Worm (Caenorhabditis elegans) whole organism, young adult: ENCODE results near the gene F15A4.2.

Experiments used
- B0035.1 ChIP-seq: sonication (generic microtip); optimal IDR thresholded peaks from 2 replicates; lab custom pipeline; 2016; ENCODE audit warnings: missing genetic modification characterization, mild to moderate bottlenecking, missing compliant biosample characterization, missing genotype, missing genetic modification reagents
- D2030.7 ChIP-seq: fragments of 200-800 bp; sonication (Bioruptor generic); IDR thresholded peaks from 2 replicates; pipeline ENCODE4 v1.3.6; 2022; ENCODE audit warnings: missing genetic modification reagents, missing genetic modification characterization, missing compliant biosample characterization
- Y56A3A.18 ChIP-seq: fragments of 200-800 bp; sonication (Bioruptor generic); IDR thresholded peaks from 2 replicates; pipeline ENCODE4 v1.3.6; 2022; ENCODE audit warnings: missing genetic modification reagents, missing genetic modification characterization, missing compliant biosample characterization
- Y67H2A.10 ChIP-seq: fragments of 200-800 bp; sonication (Bioruptor generic); conservative IDR thresholded peaks from 2 replicates; pipeline ENCODE4 v1.3.6; 2022; ENCODE audit warnings: missing genetic modification reagents, missing genetic modification characterization, missing compliant biosample characterization
- bed-1 ChIP-seq: fragments of 200-800 bp; sonication (Bioruptor generic); IDR thresholded peaks from 2 replicates; pipeline ENCODE4 v1.3.6; 2022; ENCODE audit warnings: missing genetic modification reagents, missing genetic modification characterization, missing compliant biosample characterization
- ceh-27 ChIP-seq: fragments of 200-800 bp; sonication (Bioruptor generic); optimal IDR thresholded peaks from 2 replicates; lab custom pipeline; 2018; ENCODE audit warnings: mild to moderate bottlenecking, missing genetic modification characterization, moderate library complexity, missing compliant biosample characterization
- ceh-40 ChIP-seq: fragments of 200-800 bp; sonication (Bioruptor generic); IDR thresholded peaks from 2 replicates; pipeline ENCODE4 v1.3.6; 2022; ENCODE audit warnings: missing genetic modification characterization, missing compliant biosample characterization
- ceh-79 ChIP-seq: sonication (generic microtip); optimal IDR thresholded peaks from 2 replicates; lab custom pipeline; 2017; ENCODE audit warnings: mild to moderate bottlenecking, missing genetic modification characterization, missing compliant biosample characterization
- chd-7 ChIP-seq: sonication (generic microtip); optimal IDR thresholded peaks from 2 replicates; lab custom pipeline; 2016; ENCODE audit warnings: mild to moderate bottlenecking, missing genetic modification characterization, moderate library complexity, missing compliant biosample characterization
- egl-18 ChIP-seq: fragments of 200-800 bp; sonication (Bioruptor generic); IDR thresholded peaks from 2 replicates; pipeline ENCODE4 v1.3.6; 2022; ENCODE audit warnings: missing genetic modification reagents, missing genetic modification characterization, missing compliant biosample characterization
- gei-17 ChIP-seq: fragments of 200-800 bp; sonication (Bioruptor generic); optimal IDR thresholded peaks from 2 replicates; lab custom pipeline; 2018; ENCODE audit warnings: mild to moderate bottlenecking, missing genetic modification characterization, missing compliant biosample characterization
- hlh-12 ChIP-seq: sonication (generic microtip); optimal IDR thresholded peaks from 2 replicates; lab custom pipeline; 2016; ENCODE audit warnings: missing genetic modification characterization, missing compliant biosample characterization
- hmg-20 ChIP-seq: fragments of 200-800 bp; sonication (Bioruptor generic); IDR thresholded peaks from 2 replicates; pipeline ENCODE4 v1.3.6; 2022; ENCODE audit warnings: missing genetic modification reagents, missing genetic modification characterization, missing compliant biosample characterization
- let-526 ChIP-seq: fragments of 200-800 bp; sonication (Bioruptor generic); IDR thresholded peaks from 2 replicates; pipeline ENCODE4 v1.3.6; 2022; ENCODE audit warnings: missing genetic modification reagents, missing genetic modification characterization, missing compliant biosample characterization
- let-607 ChIP-seq, 2 experiments: fragments of 200-800 bp in 1 of 2; sonication (Bioruptor generic) in 1 of 2; sonication (generic microtip) in 1 of 2; optimal IDR thresholded peaks; 2 replicates each; lab custom pipeline; 2016 to 2018; ENCODE audit warnings: mild to moderate bottlenecking in 2 of 2, missing compliant biosample characterization in 2 of 2, missing genetic modification characterization in 2 of 2, moderate library complexity in 2 of 2, missing genotype in 1 of 2
- mxl-1 ChIP-seq: sonication (generic microtip); optimal IDR thresholded peaks from 2 replicates; lab custom pipeline; 2016; ENCODE audit warnings: missing genetic modification characterization, missing compliant biosample characterization
- rec-8 ChIP-seq, 2 experiments: sonication (generic microtip); optimal IDR thresholded peaks; 2 replicates each; lab custom pipeline; 2016; ENCODE audit warnings: mild to moderate bottlenecking in 2 of 2, missing genetic modification characterization in 2 of 2, missing genetic modification reagents in 2 of 2, missing genotype in 2 of 2, missing biosample characterization in 1 of 2, missing compliant biosample characterization in 1 of 2, moderate library complexity in 1 of 2
- repo-1 ChIP-seq: sonication (generic microtip); optimal IDR thresholded peaks from 2 replicates; lab custom pipeline; 2017; ENCODE audit warnings: mild to moderate bottlenecking, missing genetic modification characterization, missing compliant biosample characterization
- rpc-1 ChIP-seq, 2 experiments: fragments of 150-350 bp in 1 of 2; sonication (generic microtip) in 1 of 2; optimal IDR thresholded peaks; 2 replicates each; lab custom pipeline; 2014 to 2018; ENCODE audit warnings: missing biosample characterization in 1 of 2, missing genetic modification characterization in 1 of 2, missing genetic modification reagents in 1 of 2, missing genotype in 1 of 2
- sdz-38 ChIP-seq: sonication (generic microtip); optimal IDR thresholded peaks from 2 replicates; lab custom pipeline; 2016; ENCODE audit warnings: missing genotype, missing genetic modification characterization, missing compliant biosample characterization
- snpc-1.1 ChIP-seq: sonication (generic microtip); optimal IDR thresholded peaks from 2 replicates; lab custom pipeline; 2017; ENCODE audit warnings: missing genetic modification characterization, mild to moderate bottlenecking, missing compliant biosample characterization, antibody characterized with exemption, moderate library complexity, missing genotype, missing genetic modification reagents; ENCODE audit not compliant: insufficient read depth
- snpc-1.3 ChIP-seq: sonication (generic microtip); optimal IDR thresholded peaks from 2 replicates; lab custom pipeline; 2017; ENCODE audit warnings: missing genetic modification characterization, mild to moderate bottlenecking, missing compliant biosample characterization, antibody characterized with exemption, moderate library complexity, missing genotype, missing genetic modification reagents; ENCODE audit not compliant: insufficient read depth
- snpc-4 ChIP-seq, 5 experiments: fragments of 150-350 bp in 1 of 5; sonication (generic microtip) in 4 of 5; optimal IDR thresholded peaks; 2 replicates each; lab custom pipeline; 2014 to 2018; ENCODE audit warnings: missing genetic modification characterization in 5 of 5, missing biosample characterization in 3 of 5, antibody characterized with exemption in 2 of 5, mild to moderate bottlenecking in 2 of 5, missing compliant biosample characterization in 2 of 5, missing genotype in 2 of 5, moderate library complexity in 2 of 5, missing genetic modification reagents in 1 of 5
- tbp1 ChIP-seq: fragments of 200-800 bp; sonication (Bioruptor generic); optimal IDR thresholded peaks from 2 replicates; lab custom pipeline; 2018; ENCODE audit warnings: mild to moderate bottlenecking, missing genetic modification characterization, missing compliant biosample characterization
- tlf-1 ChIP-seq: fragments of 200-800 bp; sonication (Bioruptor generic); optimal IDR thresholded peaks from 2 replicates; lab custom pipeline; 2018; ENCODE audit warnings: mild to moderate bottlenecking, missing genetic modification characterization, missing compliant biosample characterization
- xnd-1 ChIP-seq: sonication (generic microtip); optimal IDR thresholded peaks from 2 replicates; lab custom pipeline; 2016; ENCODE audit warnings: missing genotype, missing genetic modification reagents, missing genetic modification characterization, missing compliant biosample characterization
- zim-3 ChIP-seq: sonication (generic microtip); optimal IDR thresholded peaks from 2 replicates; lab custom pipeline; 2017; ENCODE audit warnings: mild to moderate bottlenecking, missing genetic modification characterization, moderate library complexity, missing compliant biosample characterization
- ztf-26 ChIP-seq: sonication (generic microtip); optimal IDR thresholded peaks from 2 replicates; lab custom pipeline; 2017; ENCODE audit warnings: missing genetic modification characterization, missing compliant biosample characterization

The F15A4.2 gene

DNA sequence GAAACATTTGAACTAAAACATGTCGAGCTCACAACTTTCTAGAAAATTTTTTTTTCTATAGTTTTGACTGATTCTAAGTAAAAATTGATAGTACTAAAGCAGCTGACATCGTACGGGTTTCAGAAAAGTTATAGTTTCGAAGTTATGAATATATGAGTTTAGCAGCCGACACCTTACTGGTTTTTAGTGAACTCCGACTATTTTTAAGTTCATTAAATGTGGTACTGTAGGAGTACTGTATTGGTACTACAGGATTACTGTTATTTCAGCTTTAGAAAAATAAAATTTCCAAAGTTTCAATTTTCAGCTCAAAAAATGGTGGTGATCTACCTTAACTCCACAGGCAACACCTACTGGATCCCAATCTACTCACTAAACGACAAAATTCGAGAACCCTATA, 3.2 kb downstream of the F15A4.2 start, which contains the start of gene sre-37:
Gene sre-37, plus strand, starts transcription at position 301 of the 400 bp plus-strand sequence.
- no peak for TF ChIP-seq repo-1 (tag; lab: Kevin White, UChicago)
- TF ChIP-seq rec-8 (tag; optimal IDR thresholded peaks at IDR 0.05; lab: Kevin White, UChicago), result no peak
- TF ChIP-seq hlh-12 (tag; lab: Kevin White, UChicago), result no peak
- no peak for TF ChIP-seq zim-3 (tag; lab: Kevin White, UChicago)
- no peak for TF ChIP-seq let-526 (GFP tag; lab: Robert Waterston, UW)
- no peak for TF ChIP-seq tbp1 (GFP tag; lab: Kevin White, UChicago)
- TF ChIP-seq Y56A3A.18 (GFP tag; lab: Robert Waterston, UW), result no peak
- TF ChIP-seq snpc-1.1 (tag; lab: Kevin White, UChicago), result no peak
- no peak for TF ChIP-seq snpc-1.3 (tag; lab: Kevin White, UChicago)
- TF ChIP-seq ceh-27 (GFP tag; lab: Kevin White, UChicago), result no peak
- TF ChIP-seq ztf-26 (tag; lab: Kevin White, UChicago), result no peak
- TF ChIP-seq D2030.7 (GFP tag; lab: Robert Waterston, UW), result no peak

- TF ChIP-seq B0035.1 (tag; lab: Kevin White, UChicago) (no peak), Y67H2A.10 (GFP tag; lab: Robert Waterston, UW) (no peak), tlf-1 (GFP tag; lab: Kevin White, UChicago) (no peak), bed-1 (GFP tag; lab: Robert Waterston, UW) (no peak), ceh-79 (tag; lab: Kevin White, UChicago) (no peak), xnd-1 (no peak), ceh-40 (GFP tag; lab: Robert Waterston, UW) (no peak), egl-18 (GFP tag; lab: Robert Waterston, UW) (no peak), let-607 (tag; optimal IDR thresholded peaks at IDR 0.05; lab: Kevin White, UChicago) (no peak), gei-17 (GFP tag; lab: Kevin White, UChicago) (no peak), rpc-1 (optimal IDR thresholded peaks at IDR 0.05; lab: Kevin White, UChicago) (no peak), rpc-1 (tag; optimal IDR thresholded peaks at IDR 0.05; lab: Kevin White, UChicago) (no peak)
- TF ChIP-seq, all 124 proteins: peak for 0
Observed at ce11 chrII:12467047-12467446, 4.7 kb downstream of the F15A4.2 start, which contains the start of gene srg-16. Gene srg-16 (plus strand): TSS chrII:12467133.

- TF ChIP-seq D2030.7 (GFP tag; lab: Robert Waterston, UW) (no peak), egl-18 (GFP tag; lab: Robert Waterston, UW) (no peak), mxl-1 (tag; lab: Kevin White, UChicago) (no peak), sdz-38 (no peak), snpc-4 (GFP tag; optimal IDR thresholded peaks at IDR 0.05; lab: Kevin White, UChicago) (no peak), snpc-4 (tag; optimal IDR thresholded peaks at IDR 0.05; lab: Kevin White, UChicago) (no peak), ceh-40 (GFP tag; lab: Robert Waterston, UW) (no peak), hmg-20 (GFP tag; lab: Robert Waterston, UW) (no peak)
Observed at ce11 chrII:12471138-12471855, 9.0 kb downstream of the F15A4.2 start, which contains the start of the genes F15A4.5 and phat-8. Gene F15A4.5 (minus strand): TSS chrII:12471238. Gene phat-8 (plus strand): TSS chrII:12471805.

- TF ChIP-seq chd-7, result no peak
- TF ChIP-seq hlh-12 (tag; lab: Kevin White, UChicago), result no peak
Observed at ce11 chrII:12473406-12473805, 11.1 kb downstream of the F15A4.2 start, which contains the start of gene srg-17. Gene srg-17 (plus strand): TSS chrII:12473706.
